Fruit fly (Drosophila melanogaster): ENCODE results near the gene CG13405.

- TF ChIP-seq usp (GFP tag; optimal IDR thresholded peaks at IDR 0.05), result no peak
- no peak for TF ChIP-seq psq (optimal IDR thresholded peaks at IDR 0.05)
- no peak for TF ChIP-seq CG8478 (optimal IDR thresholded peaks at IDR 0.05)
- TF ChIP-seq EcR (GFP tag; optimal IDR thresholded peaks at IDR 0.05), result peak; percentile 76 to 81
- TF ChIP-seq pan (optimal IDR thresholded peaks at IDR 0.05), result no peak
Measured at dm6 chr3L:73352-74147, 1.6 kb downstream of the CG13405 start.
